Fruit fly (Drosophila melanogaster): ENCODE results near the gene Ald2.
A peak's percentile ranks its signal among the peaks of the same experiment; 100 is the strongest.

Gene Ald2

dm6 chr3R:26442609-26443180, 28.8 kb downstream of the Ald2 start (continued):
- TF ChIP-seq fd85E (GFP tag; optimal IDR thresholded peaks at IDR 0.05) (no peak), OdsH (GFP tag; optimal IDR thresholded peaks at IDR 0.05) (no peak), lz (GFP tag; optimal IDR thresholded peaks at IDR 0.05) (no peak), CG6792 (GFP tag; optimal IDR thresholded peaks at IDR 0.05) (no peak), cyc (GFP tag; optimal IDR thresholded peaks at IDR 0.05) (no peak), CG10631 (GFP tag; optimal IDR thresholded peaks at IDR 0.05) (no peak), Smox (GFP tag; optimal IDR thresholded peaks at IDR 0.05) (no peak), Hr4 (GFP tag; optimal IDR thresholded peaks at IDR 0.05) (no peak), esn (GFP tag; optimal IDR thresholded peaks at IDR 0.05) (no peak), fkh (GFP tag; optimal IDR thresholded peaks at IDR 0.05) (peak; percentile 17), Hr38 (GFP tag; optimal IDR thresholded peaks at IDR 0.05) (no peak), CG6854 (GFP tag; optimal IDR thresholded peaks at IDR 0.05) (no peak), CG10669 (GFP tag; optimal IDR thresholded peaks at IDR 0.05) (no peak), CG3919 (GFP tag; optimal IDR thresholded peaks at IDR 0.05) (no peak), achi (GFP tag; optimal IDR thresholded peaks at IDR 0.05) (no peak), fd59A (GFP tag; optimal IDR thresholded peaks at IDR 0.05) (no peak), CG15336 (GFP tag; IDR thresholded peaks at IDR 0.05) (peak; percentile 65), CG9139 (GFP tag; optimal IDR thresholded peaks at IDR 0.05) (no peak)

dm6 chr3R:26443343-26443742, 29.5 kb downstream of the Ald2 start:
- no peak for TF ChIP-seq topi (GFP tag; optimal IDR thresholded peaks at IDR 0.05)
- TF ChIP-seq CG6792 (GFP tag; optimal IDR thresholded peaks at IDR 0.05): no peak
- peak; percentile 1 for TF ChIP-seq CG4318 (GFP tag; optimal IDR thresholded peaks at IDR 0.05)
- TF ChIP-seq CG1621 (tag; optimal IDR thresholded peaks at IDR 0.05): no peak
- TF ChIP-seq Eip78C (GFP tag): peak; percentile 36
- no peak for TF ChIP-seq vri (GFP tag; optimal IDR thresholded peaks at IDR 0.05)
- TF ChIP-seq CG11762 (GFP tag; optimal IDR thresholded peaks at IDR 0.05; ENCODE audit: insufficient read depth): no peak
- peak; percentile 12 for TF ChIP-seq Hr4 (GFP tag; optimal IDR thresholded peaks at IDR 0.05)
- TF ChIP-seq CG15336 (GFP tag; IDR thresholded peaks at IDR 0.05): peak; percentile 15; the same call in 1 of the 2 replicates
- no peak for TF ChIP-seq pdm3 (GFP tag; optimal IDR thresholded peaks at IDR 0.05)
- TF ChIP-seq CG10631 (GFP tag; optimal IDR thresholded peaks at IDR 0.05): peak; percentile 15
- no peak for TF ChIP-seq acj6 (GFP tag; optimal IDR thresholded peaks at IDR 0.05)
- TF ChIP-seq CG31627 (GFP tag; optimal IDR thresholded peaks at IDR 0.05): no peak

dm6 chr3R:26443875-26444511, 30.1 kb downstream of the Ald2 start:
- TF ChIP-seq dsx (GFP tag; optimal IDR thresholded peaks at IDR 0.05; ENCODE audit: poor library complexity, severe bottlenecking) (peak; percentile 22), Gug (GFP tag; IDR thresholded peaks at IDR 0.05) (peak; percentile 53), CG11762 (GFP tag; optimal IDR thresholded peaks at IDR 0.05; ENCODE audit: insufficient read depth) (peak; percentile 35), CG10669 (GFP tag; optimal IDR thresholded peaks at IDR 0.05) (peak; percentile 26), achi (GFP tag; optimal IDR thresholded peaks at IDR 0.05) (peak; percentile 65), Ets96B (tag; optimal IDR thresholded peaks at IDR 0.05) (peak; percentile 50), svp (GFP tag) (peak; percentile 51), CG8119 (GFP tag; IDR thresholded peaks at IDR 0.05) (peak; percentile 56; the same call in 1 of the 3 replicates), CG9139 (GFP tag; optimal IDR thresholded peaks at IDR 0.05) (no peak), cyc (GFP tag; optimal IDR thresholded peaks at IDR 0.05) (no peak), Lpt (GFP tag; optimal IDR thresholded peaks at IDR 0.05) (peak; percentile 33), Hr39 (GFP tag; optimal IDR thresholded peaks at IDR 0.05) (no peak), CG4318 (GFP tag; optimal IDR thresholded peaks at IDR 0.05) (peak; percentile 32), CG6163 (GFP tag; IDR thresholded peaks at IDR 0.05) (peak; percentile 63; the same call in 1 of the 3 replicates), pdm3 (GFP tag; optimal IDR thresholded peaks at IDR 0.05) (no peak), CG6854 (GFP tag; optimal IDR thresholded peaks at IDR 0.05) (no peak), fkh (GFP tag; optimal IDR thresholded peaks at IDR 0.05) (no peak), Eip78C (GFP tag) (peak; percentile 86), CG10631 (GFP tag; optimal IDR thresholded peaks at IDR 0.05) (peak; percentile 43), Eip75B (GFP tag; optimal IDR thresholded peaks at IDR 0.05) (peak; percentile 41), CG11294 (GFP tag; IDR thresholded peaks at IDR 0.05) (peak; percentile 12; the same call in 1 of the 2 replicates), CG32006 (GFP tag; optimal IDR thresholded peaks at IDR 0.05) (peak; percentile 70), Hr4 (GFP tag; optimal IDR thresholded peaks at IDR 0.05) (peak; percentile 40), salr (GFP tag; optimal IDR thresholded peaks at IDR 0.05) (peak in 1 of 2 experiments; percentile 44), eg (GFP tag; IDR thresholded peaks at IDR 0.05) (peak; percentile 61), CG3032 (tag; optimal IDR thresholded peaks at IDR 0.05) (no peak), CG6276 (GFP tag; optimal IDR thresholded peaks at IDR 0.05) (peak; percentile 66), OdsH (GFP tag; optimal IDR thresholded peaks at IDR 0.05) (peak; percentile 18), CG15336 (GFP tag; IDR thresholded peaks at IDR 0.05) (peak; percentile 63; the same call in 1 of the 2 replicates)
